Fruit fly (Drosophila melanogaster) whole organism, embryonic: ENCODE data around the gene CAHbeta.

ENCODE experiments used
- Atf3 ChIP-seq: fragments of 200-800 bp; sonication (Bioruptor generic); optimal IDR thresholded peaks from 3 replicates; lab custom pipeline; 2016; ENCODE audit warnings: missing biosample characterization, missing genetic modification characterization
- B-H2 ChIP-seq: fragments of 200-800 bp; sonication (Bioruptor generic); optimal IDR thresholded peaks from 2 replicates; lab custom pipeline; 2018; ENCODE audit warnings: missing biosample characterization, mild to moderate bottlenecking, missing genetic modification characterization
- Bdp1 ChIP-seq: fragments of 200-800 bp; sonication (Bioruptor generic); optimal IDR thresholded peaks from 3 replicates; lab custom pipeline; 2016; ENCODE audit warnings: missing biosample characterization, missing genetic modification characterization
- CG11456 ChIP-seq: fragments of 200-800 bp; sonication (Bioruptor generic); IDR thresholded peaks from 3 replicates; pipeline ENCODE4 v1.3.6; 2022; ENCODE audit warnings: missing biosample characterization, missing genetic modification characterization
- CG11696 ChIP-seq: fragments of 200-800 bp; sonication (Bioruptor generic); IDR thresholded peaks from 2 replicates; pipeline ENCODE4 v1.3.6; 2022; ENCODE audit warnings: missing biosample characterization, missing genetic modification characterization
- CG14667 ChIP-seq: fragments of 200-800 bp; sonication (Bioruptor generic); IDR thresholded peaks from 2 replicates; pipeline ENCODE4 v1.3.6; 2022; ENCODE audit warnings: missing biosample characterization, missing genetic modification characterization
- CG14965 ChIP-seq: fragments of 200-800 bp; sonication (Bioruptor generic); optimal IDR thresholded peaks from 2 replicates; lab custom pipeline; 2016; ENCODE audit warnings: missing biosample characterization, missing genetic modification characterization, borderline replicate concordance
- CG15479 ChIP-seq: fragments of 200-800 bp; sonication (Bioruptor generic); optimal IDR thresholded peaks from 3 replicates; lab custom pipeline; 2019; ENCODE audit warnings: missing biosample characterization, mild to moderate bottlenecking, missing genetic modification characterization, moderate library complexity
- CG15514 ChIP-seq: fragments of 200-800 bp; sonication (Bioruptor generic); optimal IDR thresholded peaks from 3 replicates; lab custom pipeline; 2017; ENCODE audit warnings: missing biosample characterization, missing genetic modification characterization, mild to moderate bottlenecking, moderate library complexity, missing genetic modification reagents
- CG16813 ChIP-seq: fragments of 200-800 bp; sonication (Bioruptor generic); IDR thresholded peaks from 3 replicates; pipeline ENCODE4 v1.3.6; 2022; ENCODE audit warnings: missing biosample characterization, missing genetic modification characterization; ENCODE audit not compliant: partially characterized antibody
- CG16863 ChIP-seq: fragments of 200-800 bp; sonication (Bioruptor generic); optimal IDR thresholded peaks from 3 replicates; lab custom pipeline; 2016; ENCODE audit warnings: missing biosample characterization, missing genetic modification characterization
- CG17328 ChIP-seq: fragments of 200-800 bp; sonication (Bioruptor generic); IDR thresholded peaks from 2 replicates; pipeline ENCODE4 v1.3.6; 2022; ENCODE audit warnings: missing biosample characterization, missing genetic modification characterization
- CG17385 ChIP-seq: fragments of 200-800 bp; sonication (Bioruptor generic); optimal IDR thresholded peaks from 3 replicates; lab custom pipeline; 2018; ENCODE audit warnings: missing biosample characterization, mild to moderate bottlenecking, missing genetic modification characterization
- CG31441 ChIP-seq: fragments of 200-800 bp; sonication (Bioruptor generic); IDR thresholded peaks from 2 replicates; pipeline ENCODE4 v1.3.6; 2022; ENCODE audit warnings: missing biosample characterization, missing genetic modification characterization
- CG33213 ChIP-seq: fragments of 200-800 bp; sonication (Bioruptor generic); optimal IDR thresholded peaks from 3 replicates; lab custom pipeline; 2016; ENCODE audit warnings: missing biosample characterization, missing genetic modification characterization
- CG34224 ChIP-seq: fragments of 200-800 bp; sonication (Bioruptor generic); IDR thresholded peaks from 3 replicates; pipeline ENCODE4 v1.3.6; 2022; ENCODE audit warnings: missing biosample characterization, missing genetic modification characterization; ENCODE audit not compliant: partially characterized antibody
- CG34422 ChIP-seq: fragments of 200-800 bp; sonication (Bioruptor generic); IDR thresholded peaks from 3 replicates; pipeline ENCODE4 v1.3.6; 2022; ENCODE audit warnings: missing biosample characterization, missing genetic modification characterization
- CG6272 ChIP-seq: fragments of 200-800 bp; sonication (Bioruptor generic); IDR thresholded peaks from 2 replicates; pipeline ENCODE4 v1.3.6; 2022; ENCODE audit warnings: missing biosample characterization, missing genetic modification characterization
- CG9727 ChIP-seq: fragments of 200-800 bp; sonication (Bioruptor generic); optimal IDR thresholded peaks from 3 replicates; lab custom pipeline; 2017; ENCODE audit warnings: missing biosample characterization, mild to moderate bottlenecking, missing genetic modification characterization
- CG9876 ChIP-seq: fragments of 200-800 bp; sonication (Bioruptor generic); optimal IDR thresholded peaks from 2 replicates; lab custom pipeline; 2016; ENCODE audit warnings: missing biosample characterization, missing genetic modification characterization
- Dip2 ChIP-seq: fragments of 200-800 bp; sonication (Bioruptor generic); IDR thresholded peaks from 2 replicates; pipeline ENCODE4 v1.3.6; 2022; ENCODE audit warnings: missing biosample characterization, missing genetic modification characterization
- Drgx ChIP-seq: fragments of 200-800 bp; sonication (Bioruptor generic); IDR thresholded peaks from 2 replicates; pipeline ENCODE4 v1.3.6; 2022; ENCODE audit warnings: missing biosample characterization, missing genetic modification characterization
- E2f1 ChIP-seq: fragments of 200-800 bp; sonication (Bioruptor generic); IDR thresholded peaks from 2 replicates; pipeline ENCODE4 v1.3.6; 2022; ENCODE audit warnings: missing biosample characterization, missing genetic modification characterization
- ERR ChIP-seq: fragments of 200-800 bp; sonication (Bioruptor generic); optimal IDR thresholded peaks from 2 replicates; lab custom pipeline; 2016; ENCODE audit warnings: missing biosample characterization, missing genetic modification characterization
- GATAe ChIP-seq: fragments of 200-800 bp; sonication (Bioruptor generic); conservative IDR thresholded peaks from 2 replicates; pipeline ENCODE4 v1.3.6; 2022; ENCODE audit warnings: missing biosample characterization, missing genetic modification characterization
- HLH54F ChIP-seq: fragments of 200-800 bp; sonication (Bioruptor generic); optimal IDR thresholded peaks from 3 replicates; lab custom pipeline; 2016; ENCODE audit warnings: missing biosample characterization, missing genetic modification characterization
- Max ChIP-seq: fragments of 200-800 bp; sonication (Bioruptor generic); optimal IDR thresholded peaks from 2 replicates; lab custom pipeline; 2016; ENCODE audit warnings: missing biosample characterization, mild to moderate bottlenecking, missing genetic modification characterization
- Nf-YA ChIP-seq: fragments of 200-800 bp; sonication (Bioruptor generic); IDR thresholded peaks from 2 replicates; pipeline ENCODE4 v1.3.6; 2022; ENCODE audit warnings: missing biosample characterization, missing genetic modification characterization
- Oli ChIP-seq: fragments of 200-800 bp; sonication (Bioruptor generic); optimal IDR thresholded peaks from 2 replicates; lab custom pipeline; 2018; ENCODE audit warnings: missing biosample characterization, mild to moderate bottlenecking, missing genetic modification characterization, moderate library complexity
- Pdp1 ChIP-seq, 2 experiments: fragments of 200-800 bp; sonication (Bioruptor generic); optimal IDR thresholded peaks; 3 replicates each; lab custom pipeline; 2016; ENCODE audit warnings: missing biosample characterization in 2 of 2, missing genetic modification characterization in 2 of 2, mild to moderate bottlenecking in 1 of 2, moderate library complexity in 1 of 2
- Poxn ChIP-seq: fragments of 200-800 bp; sonication (Bioruptor generic); IDR thresholded peaks from 2 replicates; pipeline ENCODE4 v1.3.6; 2022; ENCODE audit warnings: missing biosample characterization, missing genetic modification characterization
- Sox102F ChIP-seq: fragments of 200-800 bp; sonication (Bioruptor generic); optimal IDR thresholded peaks from 2 replicates; lab custom pipeline; 2018; ENCODE audit warnings: missing biosample characterization, mild to moderate bottlenecking, missing genetic modification characterization, moderate library complexity
- TFAM ChIP-seq: fragments of 200-800 bp; sonication (Bioruptor generic); optimal IDR thresholded peaks from 2 replicates; lab custom pipeline; 2017; ENCODE audit warnings: missing biosample characterization, missing genetic modification characterization, inconsistent platforms
- ato ChIP-seq: fragments of 200-800 bp; sonication (Bioruptor generic); IDR thresholded peaks from 2 replicates; pipeline ENCODE4 v1.3.6; 2022; ENCODE audit warnings: missing biosample characterization, missing genetic modification characterization; ENCODE audit not compliant: partially characterized antibody
- dan ChIP-seq: fragments of 200-800 bp; sonication (Bioruptor generic); IDR thresholded peaks from 2 replicates; pipeline ENCODE4 v1.3.6; 2022; ENCODE audit warnings: missing biosample characterization, missing genetic modification characterization
- dati ChIP-seq: fragments of 200-800 bp; sonication (Bioruptor generic); IDR thresholded peaks from 2 replicates; pipeline ENCODE4 v1.3.6; 2022; ENCODE audit warnings: missing biosample characterization, missing genetic modification characterization
- dimm ChIP-seq: fragments of 200-800 bp; sonication (Bioruptor generic); IDR thresholded peaks from 2 replicates; pipeline ENCODE4 v1.3.6; 2022; ENCODE audit warnings: missing biosample characterization, missing genetic modification characterization
- emc ChIP-seq: fragments of 200-800 bp; sonication (Bioruptor generic); optimal IDR thresholded peaks from 2 replicates; lab custom pipeline; 2016; ENCODE audit warnings: missing biosample characterization, missing genetic modification characterization
- fru ChIP-seq: fragments of >200 bp; optimal IDR thresholded peaks from 2 replicates; lab custom pipeline; 2017
- gsb-n ChIP-seq: fragments of 200-800 bp; sonication (Bioruptor generic); optimal IDR thresholded peaks from 3 replicates; lab custom pipeline; 2018; ENCODE audit warnings: missing biosample characterization, mild to moderate bottlenecking, missing genetic modification characterization
- lmd ChIP-seq: fragments of 200-800 bp; sonication (Bioruptor generic); IDR thresholded peaks from 2 replicates; pipeline ENCODE4 v1.3.6; 2022; ENCODE audit warnings: missing biosample characterization, missing genetic modification characterization
- org-1 ChIP-seq: fragments of 200-800 bp; sonication (Bioruptor generic); optimal IDR thresholded peaks from 2 replicates; lab custom pipeline; 2017; ENCODE audit warnings: missing biosample characterization, missing genetic modification characterization
- pan ChIP-seq, 4 experiments: fragments of >200 bp in 3 of 4; fragments of 200-800 bp in 1 of 4; sonication (Bioruptor generic) in 1 of 4; optimal IDR thresholded peaks in 3 of 4; IDR thresholded peaks in 1 of 4; 2 replicates each; pipeline versions ENCODE4 v1.3.6 to Lab custom; 2017 to 2022; ENCODE audit warnings: missing biosample characterization in 2 of 4, missing genetic modification characterization in 2 of 4, mixed read lengths in 1 of 4
- slbo ChIP-seq: fragments of 200-800 bp; sonication (Bioruptor generic); IDR thresholded peaks from 2 replicates; pipeline ENCODE4 v1.3.6; 2022; ENCODE audit warnings: missing biosample characterization, missing genetic modification characterization
- sr ChIP-seq: fragments of 200-800 bp; sonication (Bioruptor generic); IDR thresholded peaks from 3 replicates; pipeline ENCODE4 v1.3.6; 2022; ENCODE audit warnings: missing biosample characterization, missing genetic modification characterization
- tna ChIP-seq: fragments of 200-800 bp; sonication (Bioruptor generic); IDR thresholded peaks from 2 replicates; pipeline ENCODE4 v1.3.6; 2022; ENCODE audit warnings: missing biosample characterization, missing genetic modification characterization; ENCODE audit not compliant: partially characterized antibody
- trem ChIP-seq: fragments of 200-800 bp; optimal IDR thresholded peaks from 3 replicates; lab custom pipeline; 2019; ENCODE audit warnings: missing biosample characterization, mild to moderate bottlenecking, missing genetic modification characterization, moderate library complexity
- tx ChIP-seq: fragments of 200-800 bp; sonication (Bioruptor generic); optimal IDR thresholded peaks from 2 replicates; lab custom pipeline; 2016; ENCODE audit warnings: missing biosample characterization, missing genetic modification characterization
- z ChIP-seq: fragments of 200-800 bp; sonication (Bioruptor generic); IDR thresholded peaks from 3 replicates; pipeline ENCODE4 v1.3.6; 2022; ENCODE audit warnings: missing biosample characterization, missing genetic modification characterization

CAHbeta gene

DNA sequence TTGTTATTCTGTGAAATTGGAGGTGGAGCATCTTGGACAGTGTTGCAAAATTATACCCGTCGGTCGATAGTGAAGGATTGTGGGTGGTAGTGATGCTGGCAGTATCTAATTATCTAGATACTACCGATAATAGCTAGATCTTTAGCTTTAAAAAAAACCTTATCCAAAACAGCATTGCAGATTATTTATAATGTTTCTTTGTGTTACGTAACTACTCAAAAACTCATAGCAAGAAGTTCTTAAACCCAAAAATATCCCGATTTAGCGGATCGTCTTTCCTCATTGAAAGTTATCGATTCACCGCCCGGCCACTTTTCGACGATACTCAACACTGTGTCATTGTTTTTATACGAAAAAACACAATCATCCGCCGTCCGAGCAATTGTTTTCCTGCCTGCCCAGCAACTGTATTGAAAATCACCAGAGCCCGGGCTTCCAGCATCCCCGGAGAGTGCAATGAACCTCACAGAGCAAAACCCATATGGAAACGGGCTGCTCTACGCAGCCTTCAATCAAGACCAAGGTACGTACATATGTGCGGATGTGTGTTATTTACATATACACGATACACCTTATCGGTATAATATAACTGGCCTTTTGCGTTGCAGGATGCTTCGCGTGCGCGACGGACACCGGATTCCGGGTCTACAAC, 12.4 kb downstream of the CAHbeta start, which contains the start of gene CG11975 (continued):
- TF ChIP-seq ERR (GFP tag; lab: Kevin White, UChicago) = peak; percentile 37
- peak; percentile 60 for TF ChIP-seq CG9727
- TF ChIP-seq B-H2 (GFP tag; lab: Kevin White, UChicago) = no peak
- TF ChIP-seq trem (tag; lab: Kevin White, UChicago) = peak; percentile 74
- TF ChIP-seq CG33213 (GFP tag; lab: Kevin White, UChicago) = peak; percentile 63
- no peak for TF ChIP-seq CG15479 (GFP tag; lab: Kevin White, UChicago)
- no peak for TF ChIP-seq Sox102F (GFP tag; lab: Kevin White, UChicago)
- no peak for TF ChIP-seq pan (optimal IDR thresholded peaks at IDR 0.05; lab: Kevin White, UChicago)
- TF ChIP-seq pan (GFP tag; optimal IDR thresholded peaks at IDR 0.05 in 1 of 2, IDR thresholded peaks at IDR 0.05 in 1 of 2) = peak in 1 of 2 experiments; percentile 24
- TF ChIP-seq CG31441 (GFP tag; lab: Robert Waterston, UW) = no peak
- TF ChIP-seq gsb-n (tag; lab: Kevin White, UChicago) = no peak
- no peak for TF ChIP-seq ato
- peak; percentile 64 for TF ChIP-seq CG16813
- 0 out of 2 replicates have a peak, but pooled peaks have one; percentile 27 for TF ChIP-seq Nf-YA
- TF ChIP-seq CG11456 = peak; percentile 70; the same call in 2 of the 3 replicates
- no peak for TF ChIP-seq TFAM (GFP tag; lab: Kevin White, UChicago)
- TF ChIP-seq emc (GFP tag; lab: Kevin White, UChicago) = peak; percentile 36
- 0 out of 2 replicates have a peak, but pooled peaks have one; percentile 21 for TF ChIP-seq Poxn
- no peak for TF ChIP-seq Oli
- TF ChIP-seq dati (GFP tag; lab: Robert Waterston, UW) = no peak
- peak; percentile 83 to 96 for TF ChIP-seq Pdp1 (GFP tag; optimal IDR thresholded peaks at IDR 0.05; lab: Kevin White, UChicago)
- no peak for TF ChIP-seq fru (lab: Kevin White, UChicago)
- TF ChIP-seq CG14965 = peak; percentile 6
- TF ChIP-seq slbo (GFP tag; lab: Robert Waterston, UW) = peak; percentile 79
- TF ChIP-seq CG9876 (GFP tag; lab: Kevin White, UChicago) = peak; percentile 75
- TF ChIP-seq dimm (GFP tag; lab: Robert Waterston, UW) = no peak
- no peak for TF ChIP-seq sr
- 0 out of 2 replicates have a peak, but pooled peaks have one; percentile 54 for TF ChIP-seq GATAe (GFP tag; lab: Robert Waterston, UW)
- 0 out of 2 replicates have a peak, but pooled peaks have one; percentile 39 for TF ChIP-seq E2f1
- no peak for TF ChIP-seq org-1
- TF ChIP-seq dan = no peak
- no peak; the same call in 1 of the 2 replicates for TF ChIP-seq CG17328
- TF ChIP-seq Atf3 = peak; percentile 46
- peak; percentile 92 for TF ChIP-seq HLH54F (GFP tag; lab: Kevin White, UChicago)
- peak; percentile 69; the same call in 1 of the 3 replicates for TF ChIP-seq CG34422 (GFP tag; lab: Robert Waterston, UW)
- TF ChIP-seq tna (GFP tag; lab: Robert Waterston, UW) = no peak
- peak; percentile 79 for TF ChIP-seq Max (GFP tag; lab: Kevin White, UChicago)
- peak; percentile 54 for TF ChIP-seq CG6272
- 0 out of 2 replicates have a peak, but pooled peaks have one; percentile 12 for TF ChIP-seq CG14667 (GFP tag; lab: Robert Waterston, UW)
- TF ChIP-seq CG16863 (GFP tag; lab: Kevin White, UChicago) = peak; percentile 80
- no peak for TF ChIP-seq CG11696
- TF ChIP-seq Drgx = no peak; the same call in 1 of the 2 replicates
- TF ChIP-seq z (GFP tag; lab: Robert Waterston, UW) = no peak
- TF ChIP-seq CG15514 (GFP tag; lab: Kevin White, UChicago) = peak; percentile 77
- peak; percentile 86 for TF ChIP-seq tx (GFP tag; lab: Kevin White, UChicago)
- TF ChIP-seq Bdp1 (GFP tag; lab: Kevin White, UChicago) = peak; percentile 75
- TF ChIP-seq lmd (GFP tag; lab: Robert Waterston, UW) = peak; percentile 70
- TF ChIP-seq CG34224 (GFP tag; lab: Robert Waterston, UW) = peak; percentile 61; the same call in 2 of the 3 replicates
- no peak for TF ChIP-seq CG17385 (GFP tag; lab: Kevin White, UChicago)
- no peak for TF ChIP-seq Dip2
